Worm (Caenorhabditis elegans): Measurements from ENCODE around the gene pad-2.
A peak's percentile ranks its signal among the peaks of the same experiment; 100 is the strongest.

The pad-2 gene

DNA sequence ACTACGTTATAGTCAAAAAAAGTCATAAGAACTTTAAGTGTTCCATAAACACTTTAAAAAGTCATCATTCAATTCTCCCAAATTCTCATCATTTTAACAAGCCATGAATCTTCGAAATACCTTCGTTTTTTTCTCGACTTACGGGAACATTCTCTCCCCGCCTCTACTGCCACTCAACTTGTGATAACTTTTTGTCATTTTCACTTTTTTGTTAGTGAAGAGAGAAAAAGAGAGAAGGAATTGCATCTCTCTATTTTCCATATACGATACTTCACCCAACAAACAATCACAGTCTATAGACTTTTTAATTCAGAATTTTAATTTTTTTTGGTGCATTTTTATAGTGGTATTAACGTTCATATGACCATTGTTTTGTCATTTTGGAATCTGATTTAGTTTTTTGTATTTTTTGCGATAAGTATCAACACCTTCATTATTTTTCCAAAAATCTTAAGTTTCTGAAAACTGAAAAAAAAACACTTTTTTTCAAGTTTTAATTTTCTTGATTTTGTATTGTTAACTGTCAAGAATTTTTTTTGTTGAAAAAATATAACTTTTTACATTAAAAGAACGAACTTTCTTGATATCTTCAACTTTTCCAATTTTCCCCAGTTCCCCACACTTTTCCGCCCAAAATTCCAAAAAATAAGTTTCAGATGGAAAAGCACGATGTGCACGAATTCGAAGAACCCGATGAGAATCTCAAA is 40.3 kb upstream of the pad-2 start, which contains the start of gene Y70G10A.3 (continued):
- no peak for TF ChIP-seq lsy-2 (tag; optimal IDR thresholded peaks at IDR 0.05)

DNA sequence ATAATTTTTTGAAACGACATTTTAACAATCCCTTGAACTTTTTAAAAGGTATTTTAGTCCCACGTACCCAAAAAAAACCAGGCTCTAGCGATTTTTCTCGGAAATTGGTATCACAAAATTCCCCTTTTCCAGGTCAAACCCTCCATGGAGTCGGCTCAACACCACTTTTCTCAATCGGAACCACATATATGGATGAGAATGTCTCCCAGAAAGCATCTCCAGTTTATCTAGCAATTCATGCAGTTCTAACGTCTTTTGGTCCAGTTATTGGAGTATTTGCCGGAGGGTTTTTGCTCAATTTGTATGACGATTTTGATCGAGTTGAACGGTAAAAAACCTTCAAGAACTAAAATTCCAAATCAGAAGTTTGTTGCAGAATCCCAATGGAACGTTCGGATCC is 38.9 kb upstream of the pad-2 start:
- TF ChIP-seq egl-13 (tag; optimal IDR thresholded peaks at IDR 0.05): no peak
- TF ChIP-seq alr-1 (tag; optimal IDR thresholded peaks at IDR 0.05; ENCODE audit: borderline replicate concordance): no peak
- no peak for TF ChIP-seq ceh-90 (tag; optimal IDR thresholded peaks at IDR 0.05)
- TF ChIP-seq egl-27 (tag; optimal IDR thresholded peaks at IDR 0.05): no peak
- no peak for TF ChIP-seq zag-1 (tag; optimal IDR thresholded peaks at IDR 0.05)
- TF ChIP-seq nhr-28 (tag; optimal IDR thresholded peaks at IDR 0.05): no peak
- no peak for TF ChIP-seq mab-9 (GFP tag; IDR thresholded peaks at IDR 0.05)
- TF ChIP-seq nhr-12 (tag; optimal IDR thresholded peaks at IDR 0.05): no peak
- no peak for TF ChIP-seq nhr-11 (tag; optimal IDR thresholded peaks at IDR 0.05)
- no peak for TF ChIP-seq unc-62 (GFP tag; optimal IDR thresholded peaks at IDR 0.05)
- no peak for TF ChIP-seq mef-2 (tag; optimal IDR thresholded peaks at IDR 0.05)
- TF ChIP-seq ceh-88 (GFP tag; IDR thresholded peaks at IDR 0.05): no peak
- TF ChIP-seq ztf-11 (tag; optimal IDR thresholded peaks at IDR 0.05): no peak
- TF ChIP-seq nhr-71 (tag; optimal IDR thresholded peaks at IDR 0.05): no peak
- TF ChIP-seq tbx-2 (tag; optimal IDR thresholded peaks at IDR 0.05): no peak
- no peak for TF ChIP-seq ama-1 (optimal IDR thresholded peaks at IDR 0.05)
- TF ChIP-seq unc-30 (tag; optimal IDR thresholded peaks at IDR 0.05): no peak
- no peak for TF ChIP-seq fkh-8 (tag; optimal IDR thresholded peaks at IDR 0.05)

DNA sequence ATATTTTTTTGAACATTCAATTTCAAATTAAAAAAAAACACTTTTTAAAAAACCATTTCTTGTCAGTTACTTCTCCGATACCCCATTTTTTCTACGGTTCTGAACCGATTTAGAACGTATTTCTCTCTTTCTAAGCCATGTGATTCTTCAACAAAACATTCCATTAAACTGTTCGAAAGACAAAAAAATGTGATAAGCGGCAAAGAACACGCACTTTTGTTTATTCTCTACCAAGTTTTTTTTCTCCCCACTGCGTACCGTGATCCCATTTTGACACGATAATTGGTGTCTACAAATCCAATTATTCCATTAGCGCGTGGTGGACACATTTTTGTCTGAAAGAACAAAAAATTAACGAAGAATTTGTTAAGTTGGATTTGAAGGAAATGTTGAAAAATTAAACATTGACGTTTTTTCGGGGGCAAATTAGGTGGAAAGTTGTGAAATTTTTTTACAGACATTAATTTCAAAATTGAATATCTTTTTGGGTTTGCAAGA is 37.5 kb upstream of the pad-2 start:
- TF ChIP-seq elt-3 (tag; optimal IDR thresholded peaks at IDR 0.05) (peak in 1 of 6 experiments; percentile 77), blmp-1 (tag; optimal IDR thresholded peaks at IDR 0.05) (peak; percentile 22), nhr-71 (tag; optimal IDR thresholded peaks at IDR 0.05) (peak; percentile 24), nhr-19 (GFP tag; conservative IDR thresholded peaks at IDR 0.05) (peak; percentile 49), unc-30 (tag; optimal IDR thresholded peaks at IDR 0.05) (no peak), grh-1 (GFP tag; IDR thresholded peaks at IDR 0.05) (0 out of 2 replicates have a peak, but pooled peaks have one; percentile 16), pqm-1 (tag; optimal IDR thresholded peaks at IDR 0.05) (no peak), nhr-85 (tag) (peak; percentile 86), Y116A8C.19 (tag; optimal IDR thresholded peaks at IDR 0.05; ENCODE audit: borderline replicate concordance) (no peak), lin-14 (GFP tag; optimal IDR thresholded peaks at IDR 0.05) (peak; percentile 42), ceh-8 (GFP tag; optimal IDR thresholded peaks at IDR 0.05) (peak; percentile 95)

DNA sequence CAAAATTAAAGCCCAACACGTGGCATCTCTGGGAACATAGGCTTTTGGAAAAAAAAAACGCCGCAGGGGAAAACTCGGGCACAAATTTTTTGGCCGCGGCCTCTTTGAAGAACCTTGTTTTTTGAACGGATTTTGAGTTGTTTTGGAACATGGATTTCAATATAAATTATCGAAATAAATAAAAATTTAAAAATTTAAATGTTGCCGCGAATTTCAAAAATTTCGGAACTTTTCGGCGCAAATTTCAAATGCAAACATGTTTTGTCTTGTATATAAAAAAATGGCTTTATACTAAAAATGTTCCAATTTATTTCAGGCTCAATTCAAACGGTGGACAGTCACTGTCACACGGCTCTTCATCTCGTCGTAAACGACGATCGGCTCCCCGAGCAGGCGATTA is 34.9 kb upstream of the pad-2 start:
- no peak for TF ChIP-seq dsc-1 (tag; optimal IDR thresholded peaks at IDR 0.05)
- no peak for TF ChIP-seq lin-35 (GFP tag; optimal IDR thresholded peaks at IDR 0.05)
- no peak for TF ChIP-seq lin-13 (GFP tag; optimal IDR thresholded peaks at IDR 0.05)
- peak; percentile 56 for TF ChIP-seq nhr-85 (tag)
- no peak for TF ChIP-seq unc-130 (tag; optimal IDR thresholded peaks at IDR 0.05)
- TF ChIP-seq C34B4.2 (tag; optimal IDR thresholded peaks at IDR 0.05): no peak
- no peak for TF ChIP-seq zip-4 (GFP tag; optimal IDR thresholded peaks at IDR 0.05)
- TF ChIP-seq unc-62 (GFP tag; optimal IDR thresholded peaks at IDR 0.05): no peak
- TF ChIP-seq nhr-71 (tag; optimal IDR thresholded peaks at IDR 0.05): no peak

All from whole organism, L1 larva.